Fruit fly (Drosophila melanogaster) whole organism, embryonic: ENCODE data around the gene RhoGAP19D.

Source experiments
- B-H1 ChIP-seq: fragments of 200-800 bp; sonication (Bioruptor generic); IDR thresholded peaks from 3 replicates; pipeline ENCODE4 v1.3.6; 2022; ENCODE audit warnings: missing biosample characterization, missing genetic modification characterization
- BEAF-32 ChIP-seq: fragments of 200-800 bp; sonication (Bioruptor generic); optimal IDR thresholded peaks from 3 replicates; lab custom pipeline; 2017; ENCODE audit warnings: missing biosample characterization, missing genetic modification characterization, mild to moderate bottlenecking, moderate library complexity, missing genetic modification reagents
- Blimp-1 ChIP-seq: fragments of 200-800 bp; sonication (Bioruptor generic); optimal IDR thresholded peaks from 3 replicates; lab custom pipeline; 2018; ENCODE audit warnings: missing biosample characterization, missing genetic modification characterization, mild to moderate bottlenecking, moderate library complexity, missing genetic modification reagents
- BtbVII ChIP-seq: fragments of 200-800 bp; sonication (Bioruptor generic); optimal IDR thresholded peaks from 3 replicates; lab custom pipeline; 2017; ENCODE audit warnings: missing biosample characterization, mild to moderate bottlenecking, missing genetic modification characterization
- CG10321 ChIP-seq: fragments of 200-800 bp; sonication (Bioruptor generic); IDR thresholded peaks from 2 replicates; pipeline ENCODE4 v1.3.6; 2022; ENCODE audit warnings: missing biosample characterization, missing genetic modification characterization
- CG11093 ChIP-seq: fragments of 200-800 bp; sonication (Bioruptor generic); IDR thresholded peaks from 3 replicates; pipeline ENCODE4 v1.3.6; 2022; ENCODE audit warnings: missing biosample characterization, missing genetic modification characterization
- CG11695 ChIP-seq: fragments of 200-800 bp; sonication (Bioruptor generic); IDR thresholded peaks from 3 replicates; pipeline ENCODE4 v1.3.6; 2022; ENCODE audit warnings: missing biosample characterization, missing genetic modification characterization
- CG11723 ChIP-seq: fragments of 200-800 bp; sonication (Bioruptor generic); optimal IDR thresholded peaks from 2 replicates; lab custom pipeline; 2017; ENCODE audit warnings: missing biosample characterization, mild to moderate bottlenecking, missing genetic modification characterization
- CG12071 ChIP-seq: fragments of 200-800 bp; sonication (Bioruptor generic); optimal IDR thresholded peaks from 3 replicates; lab custom pipeline; 2018; ENCODE audit warnings: missing biosample characterization, mild to moderate bottlenecking, missing genetic modification characterization
- CG12391 ChIP-seq: fragments of 200-800 bp; sonication (Bioruptor generic); optimal IDR thresholded peaks from 3 replicates; lab custom pipeline; 2018; ENCODE audit warnings: missing biosample characterization, mild to moderate bottlenecking, missing genetic modification characterization, moderate library complexity
- CG17361 ChIP-seq: fragments of 200-800 bp; sonication (Bioruptor generic); IDR thresholded peaks from 3 replicates; pipeline ENCODE4 v1.3.6; 2022; ENCODE audit warnings: missing biosample characterization, missing genetic modification characterization
- CG1792 ChIP-seq: fragments of 200-800 bp; sonication (Bioruptor generic); optimal IDR thresholded peaks from 2 replicates; lab custom pipeline; 2016; ENCODE audit warnings: missing biosample characterization, missing genetic modification characterization
- CG18262 ChIP-seq: fragments of 200-800 bp; optimal IDR thresholded peaks from 3 replicates; lab custom pipeline; 2019; ENCODE audit warnings: missing biosample characterization, mild to moderate bottlenecking, missing genetic modification characterization, moderate library complexity
- CG2199 ChIP-seq: fragments of 200-800 bp; sonication (Bioruptor generic); IDR thresholded peaks from 3 replicates; pipeline ENCODE4 v1.3.6; 2022; ENCODE audit warnings: missing biosample characterization, missing genetic modification characterization
- CG2678 ChIP-seq: fragments of 200-800 bp; sonication (Bioruptor generic); optimal IDR thresholded peaks from 3 replicates; lab custom pipeline; 2019; ENCODE audit warnings: missing biosample characterization, mild to moderate bottlenecking, missing genetic modification characterization, moderate library complexity
- CG3726 ChIP-seq: fragments of 200-800 bp; sonication (Bioruptor generic); IDR thresholded peaks from 3 replicates; pipeline ENCODE4, ENCODE4 v1.3.6; 2022; ENCODE audit warnings: missing biosample characterization, missing genetic modification characterization
- CG4730 ChIP-seq: fragments of 200-800 bp; sonication (Bioruptor generic); IDR thresholded peaks from 2 replicates; pipeline ENCODE4 v1.3.6; 2022; ENCODE audit warnings: missing biosample characterization, missing genetic modification characterization
- CG7271 ChIP-seq: fragments of 200-800 bp; sonication (Bioruptor generic); optimal IDR thresholded peaks from 2 replicates; lab custom pipeline; 2018; ENCODE audit warnings: missing biosample characterization, mild to moderate bottlenecking, missing genetic modification characterization, moderate library complexity
- CG7839 ChIP-seq: fragments of 200-800 bp; sonication (Bioruptor generic); optimal IDR thresholded peaks from 3 replicates; lab custom pipeline; 2018; ENCODE audit warnings: missing biosample characterization, mild to moderate bottlenecking, missing genetic modification characterization, moderate library complexity
- CG7928 ChIP-seq: fragments of 200-800 bp; sonication (Bioruptor generic); optimal IDR thresholded peaks from 2 replicates; lab custom pipeline; 2017; ENCODE audit warnings: missing biosample characterization, mild to moderate bottlenecking, missing genetic modification characterization
- CG7987 ChIP-seq: fragments of 200-800 bp; sonication (Bioruptor generic); optimal IDR thresholded peaks from 2 replicates; lab custom pipeline; 2018; ENCODE audit warnings: missing biosample characterization, mild to moderate bottlenecking, missing genetic modification characterization, moderate library complexity
- Dip2 ChIP-seq: fragments of 200-800 bp; sonication (Bioruptor generic); IDR thresholded peaks from 2 replicates; pipeline ENCODE4 v1.3.6; 2022; ENCODE audit warnings: missing biosample characterization, missing genetic modification characterization
- E2f2 ChIP-seq: fragments of 200-800 bp; sonication (Bioruptor generic); IDR thresholded peaks from 2 replicates; pipeline ENCODE4 v1.3.6; 2022; ENCODE audit warnings: missing biosample characterization, missing genetic modification characterization
- ERR ChIP-seq: fragments of 200-800 bp; sonication (Bioruptor generic); optimal IDR thresholded peaks from 2 replicates; lab custom pipeline; 2016; ENCODE audit warnings: missing biosample characterization, missing genetic modification characterization
- Ets97D ChIP-seq: fragments of 200-800 bp; sonication (Bioruptor generic); optimal IDR thresholded peaks from 3 replicates; lab custom pipeline; 2016; ENCODE audit warnings: missing biosample characterization, missing genetic modification characterization
- Fer1 ChIP-seq: fragments of 200-800 bp; sonication (Bioruptor generic); optimal IDR thresholded peaks from 2 replicates; lab custom pipeline; 2017; ENCODE audit warnings: missing biosample characterization, mild to moderate bottlenecking, missing genetic modification characterization
- HHEX ChIP-seq: fragments of 200-800 bp; sonication (Bioruptor generic); optimal IDR thresholded peaks from 3 replicates; lab custom pipeline; 2017; ENCODE audit warnings: missing biosample characterization, mild to moderate bottlenecking, missing genetic modification characterization, missing genetic modification reagents
- Lpt ChIP-seq: fragments of >200 bp; optimal IDR thresholded peaks from 2 replicates; lab custom pipeline; 2018; ENCODE audit warnings: missing biosample characterization, missing genetic modification characterization
- Poxn ChIP-seq: fragments of 200-800 bp; sonication (Bioruptor generic); IDR thresholded peaks from 2 replicates; pipeline ENCODE4 v1.3.6; 2022; ENCODE audit warnings: missing biosample characterization, missing genetic modification characterization
- Rx ChIP-seq: fragments of 200-800 bp; sonication (Bioruptor generic); IDR thresholded peaks from 2 replicates; pipeline ENCODE4 v1.3.6; 2022; ENCODE audit warnings: missing biosample characterization, missing genetic modification characterization
- Side ChIP-seq: fragments of 200-800 bp; sonication (Bioruptor generic); optimal IDR thresholded peaks from 2 replicates; lab custom pipeline; 2016; ENCODE audit warnings: missing biosample characterization, missing genetic modification characterization
- Sox102F ChIP-seq: fragments of 200-800 bp; sonication (Bioruptor generic); optimal IDR thresholded peaks from 2 replicates; lab custom pipeline; 2018; ENCODE audit warnings: missing biosample characterization, mild to moderate bottlenecking, missing genetic modification characterization, moderate library complexity
- Sry-β ChIP-seq: fragments of 200-800 bp; sonication (Bioruptor generic); optimal IDR thresholded peaks from 2 replicates; lab custom pipeline; 2018; ENCODE audit warnings: missing biosample characterization, mild to moderate bottlenecking, missing genetic modification characterization, moderate library complexity
- Tbp ChIP-seq: fragments of >200 bp; optimal IDR thresholded peaks from 2 replicates; lab custom pipeline; 2018; ENCODE audit warnings: missing biosample characterization, missing genetic modification characterization
- YL-1 ChIP-seq: fragments of 200-800 bp; sonication (Bioruptor generic); optimal IDR thresholded peaks from 3 replicates; lab custom pipeline; 2017; ENCODE audit warnings: missing biosample characterization, mild to moderate bottlenecking, missing genetic modification characterization
- ac ChIP-seq: fragments of 200-800 bp; sonication (Bioruptor generic); optimal IDR thresholded peaks from 3 replicates; lab custom pipeline; 2017; ENCODE audit warnings: missing biosample characterization, mild to moderate bottlenecking, missing genetic modification characterization
- ara ChIP-seq: fragments of 200-800 bp; sonication (Bioruptor generic); IDR thresholded peaks from 2 replicates; pipeline ENCODE4 v1.3.6; 2022; ENCODE audit warnings: missing biosample characterization, missing genetic modification characterization
- bab2 ChIP-seq: fragments of 200-800 bp; sonication (Bioruptor generic); optimal IDR thresholded peaks from 2 replicates; lab custom pipeline; 2016; ENCODE audit warnings: missing biosample characterization, missing genetic modification characterization
- cad ChIP-seq: fragments of >200 bp; optimal IDR thresholded peaks from 2 replicates; lab custom pipeline; 2017; ENCODE audit warnings: missing biosample characterization, missing genetic modification characterization
- chif ChIP-seq, 2 experiments: fragments of 200-800 bp; sonication (Bioruptor generic); optimal IDR thresholded peaks; 3 replicates each; lab custom pipeline; 2016; ENCODE audit warnings: missing biosample characterization in 2 of 2, missing genetic modification characterization in 2 of 2
- chm ChIP-seq: fragments of 200-800 bp; sonication (Bioruptor generic); IDR thresholded peaks from 2 replicates; pipeline ENCODE4 v1.3.6; 2022; ENCODE audit warnings: missing biosample characterization, missing genetic modification characterization
- corto ChIP-seq: fragments of 200-800 bp; sonication (Bioruptor generic); optimal IDR thresholded peaks from 2 replicates; lab custom pipeline; 2016; ENCODE audit warnings: missing biosample characterization, mild to moderate bottlenecking, missing genetic modification characterization, moderate library complexity
- dpn ChIP-seq, 2 experiments: fragments of 200-800 bp; sonication (Bioruptor generic); optimal IDR thresholded peaks; 3 replicates each; lab custom pipeline; 2016; ENCODE audit warnings: missing biosample characterization in 2 of 2, missing genetic modification characterization in 2 of 2
- ems ChIP-seq: fragments of 200-800 bp; sonication (Bioruptor generic); optimal IDR thresholded peaks from 3 replicates; lab custom pipeline; 2016; ENCODE audit warnings: missing biosample characterization, missing genetic modification characterization
- fd3F ChIP-seq: fragments of 200-800 bp; sonication (Bioruptor generic); optimal IDR thresholded peaks from 2 replicates; lab custom pipeline; 2018; ENCODE audit warnings: missing biosample characterization, mild to moderate bottlenecking, missing genetic modification characterization, moderate library complexity
- grn ChIP-seq: fragments of 200-800 bp; sonication (Bioruptor generic); optimal IDR thresholded peaks from 3 replicates; lab custom pipeline; 2017; ENCODE audit warnings: missing biosample characterization, missing genetic modification characterization
- kni ChIP-seq: fragments of 200-800 bp; sonication (Bioruptor generic); optimal IDR thresholded peaks from 3 replicates; lab custom pipeline; 2017; ENCODE audit warnings: mild to moderate bottlenecking, missing biosample characterization, missing genetic modification reagents, missing genetic modification characterization
- luna ChIP-seq: fragments of 200-800 bp; sonication (Bioruptor generic); optimal IDR thresholded peaks from 2 replicates; lab custom pipeline; 2016; ENCODE audit warnings: missing biosample characterization, missing genetic modification characterization
- psq ChIP-seq: fragments of 200-800 bp; sonication (Bioruptor generic); optimal IDR thresholded peaks from 2 replicates; lab custom pipeline; 2017; ENCODE audit warnings: missing biosample characterization, missing genetic modification characterization
- pum ChIP-seq: fragments of 200-800 bp; sonication (Bioruptor generic); optimal IDR thresholded peaks from 2 replicates; lab custom pipeline; 2016; ENCODE audit warnings: missing biosample characterization, missing genetic modification characterization
- shn ChIP-seq: fragments of 200-800 bp; sonication (Bioruptor generic); optimal IDR thresholded peaks from 3 replicates; lab custom pipeline; 2016; ENCODE audit warnings: missing biosample characterization, missing genetic modification characterization
- stwl ChIP-seq: fragments of 200-800 bp; sonication (Bioruptor generic); optimal IDR thresholded peaks from 3 replicates; lab custom pipeline; 2018; ENCODE audit warnings: missing biosample characterization, mild to moderate bottlenecking, missing genetic modification characterization, moderate library complexity

The RhoGAP19D gene

dm6 chrX:20505897-20506296 lies 4.6 kb downstream of the RhoGAP19D start (continued):
- TF ChIP-seq CG18262 (tag; lab: Kevin White, UChicago), result peak; percentile 3
- TF ChIP-seq CG3726 (GFP tag; lab: Robert Waterston, UW), result peak; percentile 30; the same call in 1 of the 3 replicates
- TF ChIP-seq CG11695 (GFP tag; lab: Robert Waterston, UW), result peak; percentile 46; the same call in 1 of the 3 replicates
- TF ChIP-seq Sry-β (GFP tag; lab: Kevin White, UChicago), result no peak
- TF ChIP-seq ems (GFP tag; lab: Kevin White, UChicago), result peak; percentile 16
- peak; percentile 64; the same call in 1 of the 3 replicates for TF ChIP-seq CG2199
- no peak for TF ChIP-seq kni (GFP tag; lab: Kevin White, UChicago)
- TF ChIP-seq Side (GFP tag; lab: Kevin White, UChicago), result no peak
- peak; percentile 75 for TF ChIP-seq Sox102F (GFP tag; lab: Kevin White, UChicago)
- peak; percentile 3 for TF ChIP-seq grn (GFP tag; lab: Kevin White, UChicago)
- TF ChIP-seq CG2678, result peak; percentile 54
- TF ChIP-seq CG11093, result peak; percentile 31; the same call in 1 of the 3 replicates
- no peak for TF ChIP-seq BEAF-32 (GFP tag; lab: Kevin White, UChicago)
- no peak for TF ChIP-seq Tbp
- TF ChIP-seq fd3F, result no peak
- TF ChIP-seq CG1792 (GFP tag; lab: Kevin White, UChicago), result peak; percentile 52
- peak; percentile 5 for TF ChIP-seq CG7839 (tag; lab: Kevin White, UChicago)
- TF ChIP-seq ac (GFP tag; lab: Kevin White, UChicago), result no peak
- peak; percentile 4 for TF ChIP-seq CG12391 (tag; lab: Kevin White, UChicago)
- no peak for TF ChIP-seq Dip2 (GFP tag; lab: Robert Waterston, UW)
- peak; percentile 22 for TF ChIP-seq CG7271 (tag; lab: Kevin White, UChicago)
- TF ChIP-seq CG10321 (GFP tag; lab: Robert Waterston, UW), result no peak
- TF ChIP-seq Ets97D (GFP tag; lab: Kevin White, UChicago), result no peak
- no peak for TF ChIP-seq Lpt (GFP tag; lab: Kevin White, UChicago)
- peak; percentile 39 for TF ChIP-seq CG12071
- no peak for TF ChIP-seq Poxn (GFP tag; lab: Robert Waterston, UW)
- no peak for TF ChIP-seq CG7928 (GFP tag; lab: Kevin White, UChicago)
- 0 out of 3 replicates have a peak, but pooled peaks have one; percentile 14 for TF ChIP-seq CG17361 (GFP tag; lab: Robert Waterston, UW)
- TF ChIP-seq corto (GFP tag; lab: Kevin White, UChicago), result no peak
- no peak for TF ChIP-seq luna (GFP tag; lab: Kevin White, UChicago)
- TF ChIP-seq Blimp-1 (GFP tag; lab: Kevin White, UChicago), result peak; percentile 50
- no peak for TF ChIP-seq shn (GFP tag; lab: Kevin White, UChicago)
- peak; percentile 19; the same call in 1 of the 3 replicates for TF ChIP-seq B-H1 (GFP tag; lab: Robert Waterston, UW)
- TF ChIP-seq E2f2 (GFP tag; lab: Robert Waterston, UW), result peak; percentile 19; the same call in 1 of the 2 replicates
- TF ChIP-seq CG11723 (GFP tag; lab: Kevin White, UChicago), result no peak
- TF ChIP-seq Fer1 (GFP tag; lab: Kevin White, UChicago), result no peak
- TF ChIP-seq psq, result no peak
- TF ChIP-seq cad (GFP tag; lab: Kevin White, UChicago), result no peak
- peak; percentile 48 for TF ChIP-seq HHEX (GFP tag; lab: Kevin White, UChicago)
- no peak for TF ChIP-seq CG4730
- 0 out of 2 replicates have a peak, but pooled peaks have one; percentile 38 for TF ChIP-seq ara (GFP tag; lab: Robert Waterston, UW)
- no peak for TF ChIP-seq Rx (GFP tag; lab: Robert Waterston, UW)
- peak; percentile 64 for TF ChIP-seq bab2 (GFP tag; lab: Kevin White, UChicago)
- TF ChIP-seq chif (GFP tag; optimal IDR thresholded peaks at IDR 0.05; lab: Kevin White, UChicago), result peak; percentile 17 to 24
- no peak for TF ChIP-seq ERR (GFP tag; lab: Kevin White, UChicago)
- no peak for TF ChIP-seq dpn (GFP tag; optimal IDR thresholded peaks at IDR 0.05; lab: Kevin White, UChicago)
- TF ChIP-seq chm, result no peak
- TF ChIP-seq YL-1 (GFP tag; lab: Kevin White, UChicago), result no peak
- no peak for TF ChIP-seq BtbVII (GFP tag; lab: Kevin White, UChicago)
- TF ChIP-seq pum (GFP tag; lab: Kevin White, UChicago), result no peak
- TF ChIP-seq CG7987 (GFP tag; lab: Kevin White, UChicago), result no peak
- TF ChIP-seq stwl, result no peak
